Worm (Caenorhabditis elegans): ENCODE results near the gene shpk-1.

ce11 chrIII:13640869-13641268, 33.0 kb downstream of the shpk-1 start:
- TF ChIP-seq flh-1 (GFP tag; optimal IDR thresholded peaks at IDR 0.05), result no peak
- no peak for TF ChIP-seq nhr-28 (tag; optimal IDR thresholded peaks at IDR 0.05)
- TF ChIP-seq nhr-237 (tag; optimal IDR thresholded peaks at IDR 0.05), result no peak
- TF ChIP-seq elt-3 (tag; optimal IDR thresholded peaks at IDR 0.05), result no peak
- TF ChIP-seq nhr-12 (tag; optimal IDR thresholded peaks at IDR 0.05), result no peak
- no peak for TF ChIP-seq mep-1 (tag; optimal IDR thresholded peaks at IDR 0.05)
- TF ChIP-seq lsy-2 (tag; optimal IDR thresholded peaks at IDR 0.05), result no peak
- TF ChIP-seq cnd-1 (tag; optimal IDR thresholded peaks at IDR 0.05), result no peak
